Worm (Caenorhabditis elegans) whole organism, mixed stage, embryonic: ENCODE results near the gene enu-3.6.

Source experiments
- blmp-1 ChIP-seq: fragments of 150-350 bp; optimal IDR thresholded peaks from 2 replicates; lab custom pipeline; 2014; ENCODE audit warnings: missing biosample characterization, missing genetic modification characterization
- ces-1 ChIP-seq: fragments of 150-350 bp; optimal IDR thresholded peaks from 2 replicates; lab custom pipeline; 2014; ENCODE audit warnings: missing biosample characterization, missing genetic modification reagents, missing genetic modification characterization
- cnd-1 ChIP-seq: fragments of 200-800 bp; sonication (Bioruptor generic); optimal IDR thresholded peaks from 2 replicates; lab custom pipeline; 2018; ENCODE audit warnings: mild to moderate bottlenecking, missing genetic modification characterization, missing compliant biosample characterization
- elt-1 ChIP-seq: sonication (generic microtip); optimal IDR thresholded peaks from 2 replicates; lab custom pipeline; 2017; ENCODE audit warnings: missing genetic modification characterization, mild to moderate bottlenecking, missing compliant biosample characterization, antibody characterized with exemption, moderate library complexity, borderline replicate concordance; ENCODE audit not compliant: insufficient read depth
- flh-1 ChIP-seq: fragments of 200-800 bp; sonication (Bioruptor generic); optimal IDR thresholded peaks from 2 replicates; lab custom pipeline; 2018; ENCODE audit warnings: mild to moderate bottlenecking, missing genetic modification characterization, moderate library complexity, missing compliant biosample characterization
- lin-13 ChIP-seq: fragments of 150-350 bp; optimal IDR thresholded peaks from 2 replicates; lab custom pipeline; 2014; ENCODE audit warnings: missing biosample characterization, missing genetic modification characterization
- lsy-2 ChIP-seq: fragments of 150-350 bp; optimal IDR thresholded peaks from 2 replicates; lab custom pipeline; 2014; ENCODE audit warnings: missing biosample characterization, missing genetic modification characterization
- mab-5 ChIP-seq: fragments of 150-350 bp; optimal IDR thresholded peaks from 2 replicates; lab custom pipeline; 2014; ENCODE audit warnings: missing biosample characterization, missing genetic modification characterization
- mep-1 ChIP-seq: fragments of 150-350 bp; optimal IDR thresholded peaks from 2 replicates; lab custom pipeline; 2017; ENCODE audit warnings: missing biosample characterization, missing genetic modification reagents, missing genetic modification characterization, inconsistent platforms
- nhr-237 ChIP-seq: fragments of 150-350 bp; optimal IDR thresholded peaks from 2 replicates; lab custom pipeline; 2014; ENCODE audit warnings: missing biosample characterization, missing genetic modification characterization
- sem-2 ChIP-seq: fragments of 200-800 bp; sonication (Bioruptor generic); optimal IDR thresholded peaks from 2 replicates; lab custom pipeline; 2018; ENCODE audit warnings: mild to moderate bottlenecking, missing genetic modification characterization, missing compliant biosample characterization
- snpc-4 ChIP-seq: fragments of 150-350 bp; optimal IDR thresholded peaks from 2 replicates; lab custom pipeline; 2014; ENCODE audit warnings: missing biosample characterization, missing genetic modification characterization
- unc-39 ChIP-seq: fragments of 150-350 bp; optimal IDR thresholded peaks from 2 replicates; lab custom pipeline; 2014; ENCODE audit warnings: missing biosample characterization, missing genetic modification characterization

ce11 chrIII:10719057-10719456 is 31.2 kb upstream of the enu-3.6 start:
- TF ChIP-seq mab-5 (no peak), cnd-1 (tag; lab: Kevin White, UChicago) (no peak), lin-13 (tag; lab: Kevin White, UChicago) (no peak), ces-1 (GFP tag; lab: Kevin White, UChicago) (no peak), nhr-237 (tag; lab: Kevin White, UChicago) (no peak), flh-1 (GFP tag; lab: Kevin White, UChicago) (no peak), mep-1 (no peak), blmp-1 (tag; lab: Kevin White, UChicago) (no peak), elt-1 (tag; lab: Kevin White, UChicago) (no peak), lsy-2 (tag; lab: Kevin White, UChicago) (no peak), sem-2 (GFP tag; lab: Kevin White, UChicago) (no peak), snpc-4 (tag; lab: Kevin White, UChicago) (no peak), unc-39 (no peak)
